Fruit fly (Drosophila melanogaster): Measurements from ENCODE around the gene CG13699.
A peak's percentile ranks its signal among the peaks of the same experiment; 100 is the strongest.

CG13699 gene

DNA sequence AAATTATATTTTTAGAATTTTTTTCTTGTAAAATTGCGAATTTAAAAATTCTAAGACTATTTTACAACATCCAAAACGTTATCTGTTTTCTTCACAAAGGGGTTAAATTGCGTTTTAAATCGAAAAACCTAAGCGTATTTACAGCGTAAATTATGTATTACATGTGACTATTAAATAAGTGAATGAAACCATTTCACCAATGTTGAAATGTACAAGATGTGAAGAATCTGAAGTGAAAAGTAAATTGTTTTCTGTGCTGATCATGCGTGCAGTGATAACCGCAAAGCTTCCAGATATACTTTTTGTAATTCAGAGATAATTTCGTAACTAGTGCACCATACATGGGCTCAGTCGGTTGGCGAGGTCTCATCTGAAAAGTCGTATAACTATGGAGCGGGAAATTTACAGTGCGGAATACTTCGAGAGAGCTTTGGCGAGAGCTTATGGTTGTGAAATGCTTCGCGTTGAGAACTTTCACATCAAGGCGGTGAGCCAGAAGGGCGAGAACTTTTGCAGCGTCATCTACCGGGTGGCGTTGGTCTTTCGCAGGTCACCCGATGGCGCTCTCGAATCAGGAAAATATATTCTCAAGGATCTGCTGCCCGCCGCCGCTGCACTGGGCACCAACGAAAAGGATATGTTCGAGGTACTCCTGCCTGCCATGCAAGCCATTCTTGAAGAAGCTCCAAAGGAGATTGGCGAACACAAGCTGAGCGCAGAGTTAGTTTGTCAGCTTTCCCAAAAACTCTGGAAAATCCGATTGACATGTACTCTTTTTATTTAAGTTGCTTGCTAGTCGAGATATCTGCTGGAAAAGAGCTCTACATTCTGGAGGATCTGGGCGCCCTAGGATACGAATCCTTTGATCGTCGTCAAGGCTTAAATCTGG, 48.0 kb downstream of the CG13699 start:
- TF ChIP-seq cnc (optimal IDR thresholded peaks at IDR 0.05) (peak; percentile 31 to 85), toe (GFP tag; optimal IDR thresholded peaks at IDR 0.05) (no peak), cic (GFP tag; optimal IDR thresholded peaks at IDR 0.05) (peak; percentile 60), CG1620 (GFP tag; optimal IDR thresholded peaks at IDR 0.05) (no peak), Crg-1 (GFP tag; optimal IDR thresholded peaks at IDR 0.05) (peak; percentile 52), CG7045 (GFP tag; optimal IDR thresholded peaks at IDR 0.05) (no peak), kay (GFP tag; ENCODE audit: borderline replicate concordance) (no peak), bab1 (GFP tag; optimal IDR thresholded peaks at IDR 0.05) (peak; percentile 79), CG5204 (GFP tag; optimal IDR thresholded peaks at IDR 0.05) (no peak), ovo (GFP tag; optimal IDR thresholded peaks at IDR 0.05) (no peak), CG33017 (tag; optimal IDR thresholded peaks at IDR 0.05) (peak; percentile 64), tj (GFP tag; optimal IDR thresholded peaks at IDR 0.05) (no peak), CG14711 (tag; optimal IDR thresholded peaks at IDR 0.05) (peak; percentile 45), CG7101 (tag; optimal IDR thresholded peaks at IDR 0.05) (peak; percentile 52), CG11617 (GFP tag; optimal IDR thresholded peaks at IDR 0.05) (peak; percentile 75), Hr96 (GFP tag; optimal IDR thresholded peaks at IDR 0.05) (peak; percentile 13), pad (GFP tag; optimal IDR thresholded peaks at IDR 0.05) (peak; percentile 37), Clk (GFP tag; optimal IDR thresholded peaks at IDR 0.05) (no peak), CG12768 (GFP tag; optimal IDR thresholded peaks at IDR 0.05) (peak; percentile 64), Mnt (GFP tag; optimal IDR thresholded peaks at IDR 0.05) (peak; percentile 49)

DNA sequence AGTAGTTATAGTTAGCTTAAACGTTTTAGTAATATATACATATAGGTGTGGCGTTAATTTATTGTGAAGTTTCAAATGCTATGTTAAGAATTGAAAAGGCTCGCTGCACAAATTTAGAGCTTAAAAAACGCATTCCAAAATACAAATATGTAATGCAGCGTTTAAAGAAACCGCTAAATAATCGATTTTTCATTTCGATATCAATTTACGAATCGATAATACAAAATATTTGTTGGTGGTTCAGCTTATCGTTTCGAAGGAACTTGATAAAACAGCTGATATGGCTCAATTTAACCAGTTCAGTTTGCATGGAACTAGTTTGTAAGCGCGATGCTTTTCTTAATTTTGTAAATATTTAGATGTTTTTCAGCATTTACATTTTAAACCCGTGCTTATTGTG, 49.7 kb downstream of the CG13699 start, which contains the start of the genes CG32195 and CG7341:
Gene CG32195 (plus strand): TSS at position 291 of the 400 bp plus-strand sequence.
Gene CG7341 (plus strand): TSS at position 291 of the 400 bp plus-strand sequence.
- no peak for TF ChIP-seq CG7101 (tag; optimal IDR thresholded peaks at IDR 0.05)
- peak; percentile 2 for TF ChIP-seq tj (GFP tag; optimal IDR thresholded peaks at IDR 0.05)

DNA sequence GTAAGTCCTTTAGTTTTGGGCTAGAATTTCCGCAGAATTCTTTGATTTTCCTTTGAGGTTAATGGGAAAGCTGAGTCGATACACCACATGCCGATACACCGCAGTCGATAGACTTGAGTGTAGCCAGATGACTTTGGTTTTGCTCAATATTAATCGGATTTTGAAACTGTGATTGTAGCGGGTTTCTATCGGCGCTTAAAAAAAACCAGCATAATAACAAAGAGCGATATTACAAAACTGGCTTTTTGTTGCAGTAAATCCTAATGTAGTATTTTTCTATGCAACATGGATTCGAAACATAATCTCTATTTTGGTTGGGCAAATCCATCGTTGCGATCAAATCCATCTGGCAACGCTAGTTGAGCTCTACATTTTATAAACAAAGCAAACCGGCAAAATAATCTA, 52.9 kb downstream of the CG13699 start, which contains the start of the genes Polr3D and mus304:
Gene Polr3D (minus strand): TSS at position 116 of the 405 bp plus-strand sequence.
Gene mus304 (plus strand): TSS at position 356 of the 405 bp plus-strand sequence.
- TF ChIP-seq cic (GFP tag; optimal IDR thresholded peaks at IDR 0.05) (no peak), Clk (GFP tag; optimal IDR thresholded peaks at IDR 0.05) (no peak), CG7045 (GFP tag; optimal IDR thresholded peaks at IDR 0.05) (peak; percentile 3), CG7101 (tag; optimal IDR thresholded peaks at IDR 0.05) (peak; percentile 21), kay (GFP tag; ENCODE audit: borderline replicate concordance) (no peak), ovo (GFP tag; optimal IDR thresholded peaks at IDR 0.05) (no peak), Crg-1 (GFP tag; optimal IDR thresholded peaks at IDR 0.05) (peak; percentile 40), CG11617 (GFP tag; optimal IDR thresholded peaks at IDR 0.05) (peak; percentile 7), pad (GFP tag; optimal IDR thresholded peaks at IDR 0.05) (no peak), CG5204 (GFP tag; optimal IDR thresholded peaks at IDR 0.05) (no peak), CG12768 (GFP tag; optimal IDR thresholded peaks at IDR 0.05) (no peak), cnc (optimal IDR thresholded peaks at IDR 0.05) (no peak), Hr96 (GFP tag; optimal IDR thresholded peaks at IDR 0.05) (no peak), toe (GFP tag; optimal IDR thresholded peaks at IDR 0.05) (peak; percentile 76), tj (GFP tag; optimal IDR thresholded peaks at IDR 0.05) (no peak), bab1 (GFP tag; optimal IDR thresholded peaks at IDR 0.05) (peak; percentile 29), CG1620 (GFP tag; optimal IDR thresholded peaks at IDR 0.05) (peak; percentile 29), CG33017 (tag; optimal IDR thresholded peaks at IDR 0.05) (no peak), CG14711 (tag; optimal IDR thresholded peaks at IDR 0.05) (peak; percentile 2), Mnt (GFP tag; optimal IDR thresholded peaks at IDR 0.05) (peak; percentile 50)

DNA sequence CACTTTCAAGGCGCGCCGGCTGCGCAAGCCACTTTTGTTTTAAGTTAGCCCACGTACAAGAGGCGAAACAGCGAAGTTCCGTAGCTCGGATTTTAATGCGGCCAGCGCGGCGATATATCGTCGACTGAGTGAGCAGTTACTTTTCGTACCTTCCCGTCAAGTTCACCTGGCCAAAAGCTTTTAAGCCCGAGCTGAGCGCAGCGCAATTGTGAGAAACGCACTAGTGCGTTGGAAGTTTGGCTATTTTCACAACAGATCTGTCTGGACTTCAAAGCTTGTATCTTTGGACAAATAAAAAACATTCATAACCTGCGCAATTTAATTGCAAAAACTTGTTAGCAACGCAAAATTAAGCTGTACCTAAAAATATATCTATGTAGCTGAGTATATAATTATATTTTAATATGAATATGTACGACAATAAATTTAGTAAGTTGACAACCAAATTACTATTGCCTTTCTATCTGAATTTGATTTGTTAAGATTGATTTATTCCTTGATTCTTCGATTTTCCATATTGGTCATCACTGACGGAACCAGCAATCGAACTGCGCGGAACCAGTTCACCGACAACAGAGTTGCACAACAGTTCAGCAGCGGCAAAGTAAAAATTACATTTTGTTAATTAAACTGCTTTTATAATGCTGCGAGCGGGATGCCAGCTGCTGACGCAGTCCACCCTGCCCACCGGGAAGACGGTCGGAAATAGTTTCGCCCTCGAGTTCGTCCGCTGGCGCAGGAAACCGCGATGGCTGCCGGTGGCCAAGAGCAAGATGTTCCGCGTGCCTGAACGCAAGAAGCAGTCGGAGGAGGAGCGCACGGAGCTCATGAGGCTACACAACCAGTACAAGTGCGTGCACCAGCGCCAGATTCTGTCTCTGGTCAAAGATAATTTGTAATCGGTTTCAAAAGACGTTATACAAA, 56.0 kb downstream of the CG13699 start, which contains the start of the genes CG13698 and mRpS26:
Gene CG13698 (minus strand): TSS at position 129 of the 924 bp plus-strand sequence.
Gene mRpS26 (plus strand): TSS at position 559 of the 924 bp plus-strand sequence.
- peak; percentile 66 for TF ChIP-seq bab1 (GFP tag; optimal IDR thresholded peaks at IDR 0.05)
- no peak for TF ChIP-seq cnc (optimal IDR thresholded peaks at IDR 0.05)
- peak; percentile 92 for TF ChIP-seq tj (GFP tag; optimal IDR thresholded peaks at IDR 0.05)
- peak; percentile 79 for TF ChIP-seq CG7101 (tag; optimal IDR thresholded peaks at IDR 0.05)
- peak; percentile 22 for TF ChIP-seq Mnt (GFP tag; optimal IDR thresholded peaks at IDR 0.05)
- TF ChIP-seq pad (GFP tag; optimal IDR thresholded peaks at IDR 0.05): peak; percentile 59
- TF ChIP-seq CG11617 (GFP tag; optimal IDR thresholded peaks at IDR 0.05): peak; percentile 81
- TF ChIP-seq CG33017 (tag; optimal IDR thresholded peaks at IDR 0.05): peak; percentile 80
- no peak for TF ChIP-seq cic (GFP tag; optimal IDR thresholded peaks at IDR 0.05)
- no peak for TF ChIP-seq kay (GFP tag; ENCODE audit: borderline replicate concordance)
- TF ChIP-seq ovo (GFP tag; optimal IDR thresholded peaks at IDR 0.05): peak; percentile 15
- peak; percentile 89 for TF ChIP-seq CG12768 (GFP tag; optimal IDR thresholded peaks at IDR 0.05)
- TF ChIP-seq Crg-1 (GFP tag; optimal IDR thresholded peaks at IDR 0.05): peak; percentile 46
- TF ChIP-seq CG5204 (GFP tag; optimal IDR thresholded peaks at IDR 0.05): no peak
- TF ChIP-seq CG14711 (tag; optimal IDR thresholded peaks at IDR 0.05): peak; percentile 78
- TF ChIP-seq Clk (GFP tag; optimal IDR thresholded peaks at IDR 0.05): peak; percentile 34
- peak; percentile 58 for TF ChIP-seq CG1620 (GFP tag; optimal IDR thresholded peaks at IDR 0.05)
- TF ChIP-seq CG7045 (GFP tag; optimal IDR thresholded peaks at IDR 0.05): peak; percentile 82
- TF ChIP-seq Hr96 (GFP tag; optimal IDR thresholded peaks at IDR 0.05): no peak
- peak; percentile 73 for TF ChIP-seq toe (GFP tag; optimal IDR thresholded peaks at IDR 0.05)
